Worm (Caenorhabditis elegans): ENCODE measurements around the gene T13A10.1.
"Not testable (repeated sequence)": the region's sequence is repeated elsewhere in the genome, so short reads cannot be mapped to it uniquely, and the experiment has no call there.

T13A10.1 gene

ce11 chrIV:6307439-6307838, 31.6 kb downstream of the T13A10.1 start, which contains the start of gene csp-2:
Gene csp-2 (plus strand): TSS chrIV:6307739.
- TF ChIP-seq R02D3.7 (tag; optimal IDR thresholded peaks at IDR 0.05) (no peak), ztf-11 (tag; optimal IDR thresholded peaks at IDR 0.05) (no peak), unc-62 (GFP tag; optimal IDR thresholded peaks at IDR 0.05) (no peak), nhr-67 (tag; optimal IDR thresholded peaks at IDR 0.05) (no peak), nhr-12 (tag; optimal IDR thresholded peaks at IDR 0.05) (no peak), sea-2 (GFP tag; optimal IDR thresholded peaks at IDR 0.05) (no peak), nhr-43 (tag; optimal IDR thresholded peaks at IDR 0.05; ENCODE audit: poor library complexity, severe bottlenecking) (no peak), pqm-1 (tag; optimal IDR thresholded peaks at IDR 0.05) (no peak)

- TF ChIP-seq nfya-1 (tag; optimal IDR thresholded peaks at IDR 0.05; ENCODE audit: insufficient read depth); R02D3.7 (tag; optimal IDR thresholded peaks at IDR 0.05); eor-1 (tag; optimal IDR thresholded peaks at IDR 0.05): not testable (repeated sequence)
These were observed 41.5 kb downstream of the T13A10.1 start, which contains the start of gene Y73B6BL.12 for ce11 chrIV:6317357-6317756. Gene Y73B6BL.12 (minus strand): TSS chrIV:6317457.

ce11 chrIV:6321667-6322066, 45.8 kb downstream of the T13A10.1 start, which contains the start of gene Y73B6BL.29:
Gene Y73B6BL.29 (plus strand): TSS chrIV:6321929.
- TF ChIP-seq zag-1 (tag; optimal IDR thresholded peaks at IDR 0.05), result no peak
- peak; percentile 95 for TF ChIP-seq nhr-43 (tag; optimal IDR thresholded peaks at IDR 0.05; ENCODE audit: poor library complexity, severe bottlenecking)
- peak; percentile 56 for TF ChIP-seq elt-2 (tag; optimal IDR thresholded peaks at IDR 0.05)
- TF ChIP-seq skn-1 (tag; optimal IDR thresholded peaks at IDR 0.05), result peak; percentile 85
- TF ChIP-seq nhr-25 (tag; optimal IDR thresholded peaks at IDR 0.05), result peak; percentile 72
- peak; percentile 12 for TF ChIP-seq mdl-1 (tag; optimal IDR thresholded peaks at IDR 0.05)
- peak; percentile 51 for TF ChIP-seq hmg-11 (tag; optimal IDR thresholded peaks at IDR 0.05)
- TF ChIP-seq unc-39 (tag; optimal IDR thresholded peaks at IDR 0.05), result no peak
- TF ChIP-seq nhr-12 (tag; optimal IDR thresholded peaks at IDR 0.05), result no peak
- TF ChIP-seq lin-15B (tag; optimal IDR thresholded peaks at IDR 0.05), result peak; percentile 87
- TF ChIP-seq pqm-1 (tag; optimal IDR thresholded peaks at IDR 0.05), result peak; percentile 15
- TF ChIP-seq ceh-28 (tag; optimal IDR thresholded peaks at IDR 0.05), result peak; percentile 67
- TF ChIP-seq jun-1 (tag; optimal IDR thresholded peaks at IDR 0.05), result peak; percentile 66
- TF ChIP-seq ZK546.5 (tag; optimal IDR thresholded peaks at IDR 0.05), result peak; percentile 63
- TF ChIP-seq lsy-12 (tag; optimal IDR thresholded peaks at IDR 0.05), result peak; percentile 84
- peak; percentile 87 for TF ChIP-seq fkh-10 (GFP tag; optimal IDR thresholded peaks at IDR 0.05)
- no peak for TF ChIP-seq ceh-9 (tag; optimal IDR thresholded peaks at IDR 0.05)
- TF ChIP-seq snpc-4 (tag; optimal IDR thresholded peaks at IDR 0.05), result peak; percentile 90
- TF ChIP-seq R02D3.7 (tag; optimal IDR thresholded peaks at IDR 0.05), result peak; percentile 88
- TF ChIP-seq ceh-16 (tag; optimal IDR thresholded peaks at IDR 0.05), result no peak
- peak; percentile 81 for TF ChIP-seq tbx-2 (tag; optimal IDR thresholded peaks at IDR 0.05)
- peak; percentile 32 for TF ChIP-seq ceh-82 (tag; optimal IDR thresholded peaks at IDR 0.05)
- TF ChIP-seq nfya-1 (tag; optimal IDR thresholded peaks at IDR 0.05; ENCODE audit: insufficient read depth), result peak; percentile 89
- peak; percentile 95 for TF ChIP-seq nhr-23 (tag; optimal IDR thresholded peaks at IDR 0.05)
- no peak for TF ChIP-seq nhr-11 (tag; optimal IDR thresholded peaks at IDR 0.05)
- TF ChIP-seq egl-5 (tag; optimal IDR thresholded peaks at IDR 0.05), result peak; percentile 21
- no peak for TF ChIP-seq unc-62 (GFP tag; optimal IDR thresholded peaks at IDR 0.05)
- TF ChIP-seq egl-27 (tag; optimal IDR thresholded peaks at IDR 0.05), result no peak
- peak; percentile 93 for TF ChIP-seq pha-4 (tag; optimal IDR thresholded peaks at IDR 0.05)
- peak in 1 of 2 experiments; percentile 55 for TF ChIP-seq eor-1 (tag; optimal IDR thresholded peaks at IDR 0.05)

ce11 chrIV:6323654-6324224, 47.9 kb downstream of the T13A10.1 start, which contains the start of gene sqd-1:
Gene sqd-1 (plus strand): TSS chrIV:6324174.
- TF ChIP-seq mml-1 (tag; optimal IDR thresholded peaks at IDR 0.05) (no peak), nhr-77 (tag; optimal IDR thresholded peaks at IDR 0.05) (peak; percentile 37), R02D3.7 (tag; optimal IDR thresholded peaks at IDR 0.05) (peak; percentile 96), daf-12 (tag; optimal IDR thresholded peaks at IDR 0.05) (no peak), nhr-23 (tag; optimal IDR thresholded peaks at IDR 0.05) (peak; percentile 98), lsy-12 (tag; optimal IDR thresholded peaks at IDR 0.05) (peak; percentile 98), nhr-28 (tag; optimal IDR thresholded peaks at IDR 0.05) (no peak), fos-1 (tag; optimal IDR thresholded peaks at IDR 0.05) (no peak), egl-5 (tag; optimal IDR thresholded peaks at IDR 0.05) (peak; percentile 96), lin-39 (tag; optimal IDR thresholded peaks at IDR 0.05) (peak; percentile 99), lin-15B (tag; optimal IDR thresholded peaks at IDR 0.05) (peak; percentile 97), fkh-2 (tag; optimal IDR thresholded peaks at IDR 0.05) (no peak), nhr-43 (tag; optimal IDR thresholded peaks at IDR 0.05; ENCODE audit: poor library complexity, severe bottlenecking) (peak; percentile 96), elt-3 (tag; optimal IDR thresholded peaks at IDR 0.05) (peak in 1 of 3 experiments; percentile 89), eor-1 (tag; optimal IDR thresholded peaks at IDR 0.05) (no peak), tbx-2 (tag; optimal IDR thresholded peaks at IDR 0.05) (peak; percentile 90), nhr-25 (tag; optimal IDR thresholded peaks at IDR 0.05) (peak; percentile 98), pqm-1 (tag; optimal IDR thresholded peaks at IDR 0.05) (peak; percentile 83), ama-1 (optimal IDR thresholded peaks at IDR 0.05) (peak; percentile 39), nhr-11 (tag; optimal IDR thresholded peaks at IDR 0.05) (peak; percentile 78), hmg-11 (tag; optimal IDR thresholded peaks at IDR 0.05) (peak; percentile 92), ceh-16 (tag; optimal IDR thresholded peaks at IDR 0.05) (no peak), unc-39 (tag; optimal IDR thresholded peaks at IDR 0.05) (no peak), zag-1 (tag; optimal IDR thresholded peaks at IDR 0.05) (peak; percentile 57), sea-2 (GFP tag; optimal IDR thresholded peaks at IDR 0.05) (no peak), ceh-9 (tag; optimal IDR thresholded peaks at IDR 0.05) (no peak), nhr-12 (tag; optimal IDR thresholded peaks at IDR 0.05) (no peak), ztf-11 (tag; optimal IDR thresholded peaks at IDR 0.05) (no peak), mdl-1 (tag; optimal IDR thresholded peaks at IDR 0.05) (peak; percentile 15), snpc-4 (tag; optimal IDR thresholded peaks at IDR 0.05) (peak; percentile 86), egl-27 (tag; optimal IDR thresholded peaks at IDR 0.05) (peak; percentile 78), ceh-82 (tag; optimal IDR thresholded peaks at IDR 0.05) (peak; percentile 83)

Measured in whole organism, L3 larva.